Fruit fly (Drosophila melanogaster) whole organism: ENCODE results near the gene CG5835.

Source experiments
- CG8478 ChIP-seq: fragments of >200 bp; optimal IDR thresholded peaks from 2 replicates; lab custom pipeline; 2018; ENCODE audit warnings: inconsistent platforms
- Dll ChIP-seq: fragments of >200 bp; optimal IDR thresholded peaks from 2 replicates; lab custom pipeline; 2017
- EcR ChIP-seq, 2 experiments: fragments of >200 bp; optimal IDR thresholded peaks; 2 replicates each; lab custom pipeline; 2017; ENCODE audit warnings: missing biosample characterization in 2 of 2, missing genetic modification characterization in 2 of 2, missing genetic modification reagents in 2 of 2
- pan ChIP-seq: fragments of >200 bp; optimal IDR thresholded peaks from 2 replicates; lab custom pipeline; 2017
- usp ChIP-seq: fragments of >200 bp; optimal IDR thresholded peaks from 2 replicates; lab custom pipeline; 2017; ENCODE audit warnings: missing biosample characterization, missing genetic modification characterization, mixed read lengths

DNA sequence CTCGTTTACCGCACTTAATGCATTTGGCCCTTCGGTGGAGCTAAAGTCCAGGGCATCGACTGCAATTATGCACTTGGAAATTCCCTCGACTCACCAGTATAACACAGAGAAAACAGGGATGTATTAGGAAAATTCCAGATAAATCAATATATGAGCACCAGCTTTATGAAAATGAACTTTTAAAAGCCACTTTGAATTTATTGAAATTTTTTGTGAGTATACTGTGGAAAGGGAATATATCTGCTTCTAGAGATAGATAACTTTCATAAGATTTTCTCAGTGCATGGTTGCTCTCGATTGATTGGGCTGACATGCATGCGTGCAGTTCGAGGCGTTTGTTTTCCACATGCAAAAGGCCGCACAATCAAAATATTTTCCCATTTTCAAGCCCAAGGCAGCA lies 47.7 kb downstream of the CG5835 start:
- TF ChIP-seq usp (GFP tag; lab: Kevin White, UChicago) (no peak), EcR (GFP tag; optimal IDR thresholded peaks at IDR 0.05; lab: Kevin White, UChicago) (no peak), CG8478 (no peak), pan (no peak), Dll (lab: Kevin White, UChicago) (no peak)
